Fruit fly (Drosophila melanogaster): Measurements from ENCODE around the gene CG15564.

Gene CG15564

DNA sequence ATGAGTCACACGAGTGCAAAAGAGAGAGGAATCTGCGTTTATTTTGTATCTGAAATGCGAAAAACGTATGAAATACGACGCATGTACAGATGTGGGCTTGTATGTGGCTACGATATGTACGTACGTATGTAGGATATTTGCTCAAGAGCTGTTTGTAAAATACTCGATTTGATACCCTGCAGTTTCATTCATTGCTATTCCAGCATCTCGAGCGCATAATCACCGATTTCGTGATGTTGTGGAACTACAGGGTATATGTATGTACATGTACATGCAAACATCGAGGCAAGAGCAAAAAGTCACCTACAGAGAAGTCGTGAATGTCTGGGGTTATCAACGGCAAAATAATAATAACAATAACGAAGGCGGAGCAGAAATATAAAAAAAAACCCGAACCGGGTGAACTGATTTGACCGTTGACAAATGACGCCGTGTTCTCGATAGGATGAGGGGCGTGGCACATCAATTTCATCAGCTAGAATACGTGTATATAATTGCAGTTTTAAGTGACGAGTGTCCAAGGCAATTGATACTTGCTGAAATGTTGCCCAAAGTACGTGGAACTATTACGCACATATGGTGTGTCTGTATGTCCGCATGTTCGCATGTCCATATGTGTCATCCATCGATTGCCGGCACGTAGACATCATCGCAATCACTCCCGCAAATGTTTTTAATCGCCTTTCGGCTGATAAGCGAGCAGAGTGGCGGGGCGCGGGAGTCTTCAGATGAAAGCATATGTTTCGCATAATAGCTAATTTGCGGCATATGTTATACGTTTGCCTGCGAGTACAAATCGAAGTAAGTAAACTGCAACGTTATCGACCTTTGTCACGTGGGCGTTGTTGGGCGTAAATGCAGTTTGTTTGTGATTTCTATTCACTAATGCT, 10.9 kb downstream of the CG15564 start:
- TF ChIP-seq CG7101 (tag; optimal IDR thresholded peaks at IDR 0.05) (no peak), cic (GFP tag; optimal IDR thresholded peaks at IDR 0.05) (peak; percentile 72), CG11617 (GFP tag; optimal IDR thresholded peaks at IDR 0.05) (no peak)

DNA sequence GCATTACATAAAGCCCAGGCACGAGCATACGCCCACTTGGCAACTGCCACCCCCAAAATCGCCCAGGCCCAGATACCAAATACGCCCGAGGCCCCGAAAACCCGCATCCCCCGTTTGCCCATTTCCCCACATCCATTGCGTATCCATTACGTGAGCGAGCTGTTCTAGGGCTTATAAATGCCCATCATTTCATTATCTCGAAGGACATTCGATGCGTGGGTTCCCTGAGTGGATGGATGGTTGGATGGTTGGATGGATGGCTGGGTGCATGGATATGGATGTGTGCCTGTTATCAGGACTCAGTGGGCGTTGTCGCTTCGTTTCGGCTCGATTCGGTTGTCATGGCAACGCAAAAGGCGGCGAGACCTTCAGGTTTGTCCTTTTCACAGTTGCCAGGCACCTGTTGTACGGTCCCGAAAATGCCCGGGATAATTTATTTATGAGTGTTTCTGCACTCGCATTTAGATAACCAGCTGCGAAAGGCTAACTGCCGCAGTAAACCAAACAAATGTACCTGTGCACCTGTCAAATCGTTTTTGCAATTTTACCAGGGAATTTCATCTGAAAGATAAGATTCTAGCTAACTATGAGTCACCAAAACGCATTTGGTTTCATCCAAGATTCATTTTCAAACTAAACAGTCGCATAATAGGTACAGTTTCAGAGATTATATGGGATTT, 12.1 kb downstream of the CG15564 start:
- no peak for TF ChIP-seq Hr96 (GFP tag; optimal IDR thresholded peaks at IDR 0.05)
- no peak for TF ChIP-seq cic (GFP tag; optimal IDR thresholded peaks at IDR 0.05)
- no peak for TF ChIP-seq CG12768 (GFP tag; optimal IDR thresholded peaks at IDR 0.05)
- no peak for TF ChIP-seq CG5204 (GFP tag; optimal IDR thresholded peaks at IDR 0.05)
- no peak for TF ChIP-seq cnc (optimal IDR thresholded peaks at IDR 0.05)
- no peak for TF ChIP-seq CG14711 (tag; optimal IDR thresholded peaks at IDR 0.05)
- TF ChIP-seq CG11617 (GFP tag; optimal IDR thresholded peaks at IDR 0.05), result no peak
- no peak for TF ChIP-seq tj (GFP tag; optimal IDR thresholded peaks at IDR 0.05)
- TF ChIP-seq Crg-1 (GFP tag; optimal IDR thresholded peaks at IDR 0.05), result no peak
- TF ChIP-seq CG7101 (tag; optimal IDR thresholded peaks at IDR 0.05), result no peak
- no peak for TF ChIP-seq bab1 (GFP tag; optimal IDR thresholded peaks at IDR 0.05)
- no peak for TF ChIP-seq Mnt (GFP tag; optimal IDR thresholded peaks at IDR 0.05)
- no peak for TF ChIP-seq Clk (GFP tag; optimal IDR thresholded peaks at IDR 0.05)
- no peak for TF ChIP-seq ovo (GFP tag; optimal IDR thresholded peaks at IDR 0.05)
- no peak for TF ChIP-seq CG7045 (GFP tag; optimal IDR thresholded peaks at IDR 0.05)
- TF ChIP-seq pad (GFP tag; optimal IDR thresholded peaks at IDR 0.05), result no peak
- no peak for TF ChIP-seq toe (GFP tag; optimal IDR thresholded peaks at IDR 0.05)
- no peak for TF ChIP-seq CG33017 (tag; optimal IDR thresholded peaks at IDR 0.05)

DNA sequence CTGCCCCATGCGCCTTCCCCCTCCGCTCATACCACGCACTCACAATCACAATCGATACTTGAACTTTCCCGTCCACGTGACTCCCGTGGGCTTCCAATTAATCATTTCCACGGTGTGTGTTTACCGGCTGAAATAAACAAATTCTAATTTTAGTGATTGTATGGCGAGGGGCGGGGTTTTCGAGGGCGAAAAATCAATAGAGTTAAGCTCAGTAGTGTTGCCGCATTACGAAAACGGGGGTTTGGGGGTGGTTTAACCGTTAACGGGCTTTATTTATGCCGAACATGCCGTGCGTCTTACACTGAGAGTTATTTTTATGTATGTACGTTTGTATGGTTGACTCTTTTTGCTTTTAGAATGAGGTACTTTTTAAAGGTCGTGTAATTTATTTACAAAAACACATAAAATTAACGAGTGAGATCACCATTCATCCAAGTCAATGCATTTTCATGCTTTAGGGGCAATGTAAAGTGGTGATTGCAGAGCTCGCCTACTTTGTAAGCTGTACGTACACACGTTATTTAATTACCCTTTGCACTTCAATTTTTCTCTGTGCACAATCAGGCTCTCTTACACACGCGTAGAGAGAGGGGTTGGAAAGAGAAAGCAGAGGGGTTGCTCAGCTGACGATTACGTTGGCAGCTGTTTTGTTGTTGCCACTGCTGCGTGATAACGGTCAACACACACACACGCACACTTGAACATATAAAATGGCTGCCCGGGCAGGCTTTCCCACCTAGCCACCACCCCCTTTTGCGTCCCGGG, 12.9 kb downstream of the CG15564 start:
- no peak for TF ChIP-seq cnc (optimal IDR thresholded peaks at IDR 0.05)
- TF ChIP-seq cic (GFP tag; optimal IDR thresholded peaks at IDR 0.05), result no peak
- peak; percentile 42 for TF ChIP-seq Hr96 (GFP tag; optimal IDR thresholded peaks at IDR 0.05)
- no peak for TF ChIP-seq CG12768 (GFP tag; optimal IDR thresholded peaks at IDR 0.05)
- no peak for TF ChIP-seq toe (GFP tag; optimal IDR thresholded peaks at IDR 0.05)
- peak; percentile 56 for TF ChIP-seq CG7101 (tag; optimal IDR thresholded peaks at IDR 0.05)
- peak; percentile 63 for TF ChIP-seq CG11617 (GFP tag; optimal IDR thresholded peaks at IDR 0.05)
- TF ChIP-seq bab1 (GFP tag; optimal IDR thresholded peaks at IDR 0.05), result no peak
- TF ChIP-seq CG14711 (tag; optimal IDR thresholded peaks at IDR 0.05), result no peak
- no peak for TF ChIP-seq CG5204 (GFP tag; optimal IDR thresholded peaks at IDR 0.05)
- no peak for TF ChIP-seq Crg-1 (GFP tag; optimal IDR thresholded peaks at IDR 0.05)
- no peak for TF ChIP-seq CG1620 (GFP tag; optimal IDR thresholded peaks at IDR 0.05)
- peak; percentile 13 for TF ChIP-seq pad (GFP tag; optimal IDR thresholded peaks at IDR 0.05)
- peak; percentile 69 for TF ChIP-seq CG7045 (GFP tag; optimal IDR thresholded peaks at IDR 0.05)
- TF ChIP-seq Mnt (GFP tag; optimal IDR thresholded peaks at IDR 0.05), result no peak
- peak; percentile 63 for TF ChIP-seq CG33017 (tag; optimal IDR thresholded peaks at IDR 0.05)
- TF ChIP-seq tj (GFP tag; optimal IDR thresholded peaks at IDR 0.05), result no peak
- peak; percentile 17 for TF ChIP-seq ovo (GFP tag; optimal IDR thresholded peaks at IDR 0.05)
- TF ChIP-seq Clk (GFP tag; optimal IDR thresholded peaks at IDR 0.05), result no peak
- TF ChIP-seq kay (GFP tag; ENCODE audit: borderline replicate concordance), result no peak

DNA sequence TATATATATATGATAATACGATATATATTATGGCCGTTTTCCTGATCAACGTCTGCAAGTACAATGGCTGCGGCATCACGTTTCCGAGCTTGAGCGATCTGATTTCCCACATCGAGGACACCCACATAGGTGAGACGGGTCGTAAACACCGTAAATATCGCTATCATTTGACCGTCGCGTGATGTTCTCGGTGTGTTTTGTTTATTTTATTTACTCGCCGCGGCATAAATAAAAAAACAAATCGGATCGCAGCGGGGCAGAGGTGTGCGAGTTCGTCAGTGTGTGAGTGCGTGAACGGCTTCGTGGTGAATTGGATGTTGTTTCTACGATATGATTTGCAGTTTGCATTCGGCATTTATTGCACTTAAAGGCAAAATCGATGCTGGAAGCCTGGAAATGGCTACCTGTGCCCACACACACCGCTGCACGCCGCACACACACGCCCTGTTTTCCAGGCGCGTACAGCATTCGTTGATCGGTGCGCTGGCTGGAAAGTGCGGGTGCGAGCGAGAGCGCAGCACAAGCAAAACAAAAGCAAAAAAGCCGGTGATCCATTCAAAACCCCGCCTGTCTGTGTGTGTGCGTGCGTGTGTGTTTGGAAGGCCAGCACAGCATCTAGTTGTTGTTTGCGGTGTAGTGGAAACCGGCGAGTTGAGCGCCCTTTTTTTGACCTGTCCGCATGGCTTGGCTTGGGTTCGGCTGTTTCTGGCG, 13.7 kb downstream of the CG15564 start:
- peak; percentile 59 for TF ChIP-seq tj (GFP tag; optimal IDR thresholded peaks at IDR 0.05)
- TF ChIP-seq CG7045 (GFP tag; optimal IDR thresholded peaks at IDR 0.05), result no peak
- no peak for TF ChIP-seq Hr96 (GFP tag; optimal IDR thresholded peaks at IDR 0.05)
- TF ChIP-seq bab1 (GFP tag; optimal IDR thresholded peaks at IDR 0.05), result no peak
- TF ChIP-seq cic (GFP tag; optimal IDR thresholded peaks at IDR 0.05), result peak; percentile 99
- peak; percentile 17 for TF ChIP-seq CG14711 (tag; optimal IDR thresholded peaks at IDR 0.05)
- peak; percentile 60 for TF ChIP-seq CG11617 (GFP tag; optimal IDR thresholded peaks at IDR 0.05)
- TF ChIP-seq kay (GFP tag; ENCODE audit: borderline replicate concordance), result no peak
- TF ChIP-seq CG12768 (GFP tag; optimal IDR thresholded peaks at IDR 0.05), result peak; percentile 18
- TF ChIP-seq CG33017 (tag; optimal IDR thresholded peaks at IDR 0.05), result peak; percentile 31
- peak; percentile 18 for TF ChIP-seq Mnt (GFP tag; optimal IDR thresholded peaks at IDR 0.05)
- peak; percentile 7 for TF ChIP-seq ovo (GFP tag; optimal IDR thresholded peaks at IDR 0.05)
- TF ChIP-seq pad (GFP tag; optimal IDR thresholded peaks at IDR 0.05), result peak; percentile 28
- peak; percentile 15 for TF ChIP-seq Crg-1 (GFP tag; optimal IDR thresholded peaks at IDR 0.05)

Measured in whole organism, adult.